Fruit fly (Drosophila melanogaster) whole organism, embryonic: Measurements from ENCODE around the gene Cp110.
A peak's percentile ranks its signal among the peaks of the same experiment; 100 is the strongest.

ENCODE experiments used
- Ada2b ChIP-seq: fragments of 200-800 bp; sonication (Bioruptor generic); IDR thresholded peaks from 2 replicates; pipeline ENCODE4 v1.3.6; 2022; ENCODE audit warnings: missing biosample characterization, missing genetic modification characterization
- Aef1 ChIP-seq: fragments of 200-800 bp; sonication (Bioruptor generic); IDR thresholded peaks from 3 replicates; pipeline ENCODE4 v1.3.6; 2022; ENCODE audit warnings: missing biosample characterization, missing genetic modification characterization
- CG11085 ChIP-seq: fragments of 200-800 bp; sonication (Bioruptor generic); IDR thresholded peaks from 2 replicates; pipeline ENCODE4 v1.3.6; 2022; ENCODE audit warnings: missing biosample characterization, missing genetic modification characterization
- CG11723 ChIP-seq: fragments of 200-800 bp; sonication (Bioruptor generic); optimal IDR thresholded peaks from 2 replicates; lab custom pipeline; 2017; ENCODE audit warnings: missing biosample characterization, mild to moderate bottlenecking, missing genetic modification characterization
- CG12219 ChIP-seq: fragments of 200-800 bp; sonication (Bioruptor generic); optimal IDR thresholded peaks from 3 replicates; lab custom pipeline; 2018; ENCODE audit warnings: missing biosample characterization, mild to moderate bottlenecking, missing genetic modification characterization
- CG12659 ChIP-seq: fragments of 200-800 bp; sonication (Bioruptor generic); optimal IDR thresholded peaks from 3 replicates; lab custom pipeline; 2017; ENCODE audit warnings: mild to moderate bottlenecking, missing biosample characterization, missing genetic modification reagents, missing genetic modification characterization
- CG13296 ChIP-seq: fragments of 200-800 bp; sonication (Bioruptor generic); optimal IDR thresholded peaks from 3 replicates; lab custom pipeline; 2018; ENCODE audit warnings: missing biosample characterization, mild to moderate bottlenecking, missing genetic modification characterization
- CG15514 ChIP-seq: fragments of 200-800 bp; sonication (Bioruptor generic); optimal IDR thresholded peaks from 3 replicates; lab custom pipeline; 2017; ENCODE audit warnings: missing biosample characterization, missing genetic modification characterization, mild to moderate bottlenecking, moderate library complexity, missing genetic modification reagents
- CG15696 ChIP-seq: fragments of 200-800 bp; sonication (Bioruptor generic); optimal IDR thresholded peaks from 2 replicates; lab custom pipeline; 2019; ENCODE audit warnings: missing biosample characterization, mild to moderate bottlenecking, missing genetic modification characterization, moderate library complexity
- CG18262 ChIP-seq: fragments of 200-800 bp; optimal IDR thresholded peaks from 3 replicates; lab custom pipeline; 2019; ENCODE audit warnings: missing biosample characterization, mild to moderate bottlenecking, missing genetic modification characterization, moderate library complexity
- CG18476 ChIP-seq: fragments of 200-800 bp; sonication (Bioruptor generic); optimal IDR thresholded peaks from 2 replicates; lab custom pipeline; 2016; ENCODE audit warnings: missing biosample characterization, mild to moderate bottlenecking, missing genetic modification characterization
- CG2116 ChIP-seq: fragments of 200-800 bp; sonication (Bioruptor generic); optimal IDR thresholded peaks from 3 replicates; lab custom pipeline; 2018; ENCODE audit warnings: missing biosample characterization, mild to moderate bottlenecking, missing genetic modification characterization
- CG30403 ChIP-seq: fragments of 200-800 bp; sonication (Bioruptor generic); optimal IDR thresholded peaks from 3 replicates; lab custom pipeline; 2016; ENCODE audit warnings: missing biosample characterization, missing genetic modification characterization
- CG31365 ChIP-seq: fragments of 200-800 bp; sonication (Bioruptor generic); optimal IDR thresholded peaks from 2 replicates; lab custom pipeline; 2018; ENCODE audit warnings: missing biosample characterization, mild to moderate bottlenecking, missing genetic modification characterization
- CG3995 ChIP-seq: fragments of 200-800 bp; sonication (Bioruptor generic); optimal IDR thresholded peaks from 3 replicates; lab custom pipeline; 2016; ENCODE audit warnings: missing biosample characterization, missing genetic modification characterization
- CG8478 ChIP-seq: fragments of >200 bp; optimal IDR thresholded peaks from 2 replicates; lab custom pipeline; 2018
- D19B ChIP-seq: fragments of 200-800 bp; sonication (Bioruptor generic); optimal IDR thresholded peaks from 2 replicates; lab custom pipeline; 2017; ENCODE audit warnings: missing biosample characterization, mild to moderate bottlenecking, missing genetic modification characterization
- Drgx ChIP-seq: fragments of 200-800 bp; sonication (Bioruptor generic); IDR thresholded peaks from 2 replicates; pipeline ENCODE4 v1.3.6; 2022; ENCODE audit warnings: missing biosample characterization, missing genetic modification characterization
- HHEX ChIP-seq: fragments of 200-800 bp; sonication (Bioruptor generic); optimal IDR thresholded peaks from 3 replicates; lab custom pipeline; 2017; ENCODE audit warnings: missing biosample characterization, mild to moderate bottlenecking, missing genetic modification characterization, missing genetic modification reagents
- HLH4C ChIP-seq: fragments of 200-800 bp; sonication (Bioruptor generic); IDR thresholded peaks from 3 replicates; pipeline ENCODE4 v1.3.6; 2022; ENCODE audit warnings: missing biosample characterization, missing genetic modification characterization; ENCODE audit not compliant: partially characterized antibody
- HLH54F ChIP-seq: fragments of 200-800 bp; sonication (Bioruptor generic); optimal IDR thresholded peaks from 3 replicates; lab custom pipeline; 2016; ENCODE audit warnings: missing biosample characterization, missing genetic modification characterization
- HmgZ ChIP-seq: fragments of 200-800 bp; sonication (Bioruptor generic); optimal IDR thresholded peaks from 2 replicates; lab custom pipeline; 2018; ENCODE audit warnings: missing biosample characterization, mild to moderate bottlenecking, missing genetic modification characterization
- Mrtf ChIP-seq: fragments of 200-800 bp; sonication (Bioruptor generic); IDR thresholded peaks from 3 replicates; pipeline ENCODE4 v1.3.6; 2022; ENCODE audit warnings: missing biosample characterization, missing genetic modification characterization
- Sry-β ChIP-seq: fragments of 200-800 bp; sonication (Bioruptor generic); optimal IDR thresholded peaks from 2 replicates; lab custom pipeline; 2018; ENCODE audit warnings: missing biosample characterization, mild to moderate bottlenecking, missing genetic modification characterization, moderate library complexity
- Trl ChIP-seq, 3 experiments: fragments of >200 bp in 2 of 3; fragments of 200-800 bp in 1 of 3; sonication (Bioruptor generic) in 1 of 3; optimal IDR thresholded peaks; 2 replicates in 1 of 3; 3 replicates in 2 of 3; lab custom pipeline; 2016 to 2017; ENCODE audit warnings: missing biosample characterization in 1 of 3, missing genetic modification characterization in 1 of 3
- Vsx1 ChIP-seq: fragments of 200-800 bp; sonication (Bioruptor generic); optimal IDR thresholded peaks from 2 replicates; lab custom pipeline; 2017; ENCODE audit warnings: missing biosample characterization, mild to moderate bottlenecking, missing genetic modification characterization, missing genetic modification reagents
- abd-A ChIP-seq: fragments of 200-800 bp; sonication (Bioruptor generic); optimal IDR thresholded peaks from 3 replicates; lab custom pipeline; 2019; ENCODE audit warnings: missing biosample characterization, mild to moderate bottlenecking, missing genetic modification characterization, moderate library complexity
- ara ChIP-seq: fragments of 200-800 bp; sonication (Bioruptor generic); IDR thresholded peaks from 2 replicates; pipeline ENCODE4 v1.3.6; 2022; ENCODE audit warnings: missing biosample characterization, missing genetic modification characterization
- cg ChIP-seq: fragments of 200-800 bp; sonication (Bioruptor generic); optimal IDR thresholded peaks from 3 replicates; lab custom pipeline; 2019; ENCODE audit warnings: missing biosample characterization, mild to moderate bottlenecking, missing genetic modification characterization, moderate library complexity
- chinmo ChIP-seq: fragments of 200-800 bp; sonication (Bioruptor generic); IDR thresholded peaks from 4 replicates; pipeline ENCODE4 v1.3.6; 2022; ENCODE audit warnings: missing biosample characterization, missing genetic modification characterization; ENCODE audit not compliant: partially characterized antibody
- disco-r ChIP-seq: fragments of 200-800 bp; sonication (Bioruptor generic); optimal IDR thresholded peaks from 2 replicates; lab custom pipeline; 2016; ENCODE audit warnings: missing biosample characterization, missing genetic modification characterization
- emc ChIP-seq: fragments of 200-800 bp; sonication (Bioruptor generic); optimal IDR thresholded peaks from 2 replicates; lab custom pipeline; 2016; ENCODE audit warnings: missing biosample characterization, missing genetic modification characterization
- gsb-n ChIP-seq: fragments of 200-800 bp; sonication (Bioruptor generic); optimal IDR thresholded peaks from 3 replicates; lab custom pipeline; 2018; ENCODE audit warnings: missing biosample characterization, mild to moderate bottlenecking, missing genetic modification characterization
- jing ChIP-seq: fragments of 200-800 bp; sonication (Bioruptor generic); optimal IDR thresholded peaks from 2 replicates; lab custom pipeline; 2018; ENCODE audit warnings: missing biosample characterization, mild to moderate bottlenecking, missing genetic modification characterization
- kah ChIP-seq: fragments of 200-800 bp; sonication (Bioruptor generic); optimal IDR thresholded peaks from 2 replicates; lab custom pipeline; 2018; ENCODE audit warnings: missing biosample characterization, mild to moderate bottlenecking, missing genetic modification characterization
- knrl ChIP-seq: fragments of 200-800 bp; sonication (Bioruptor generic); IDR thresholded peaks from 3 replicates; pipeline ENCODE4 v1.3.6; 2022; ENCODE audit warnings: missing biosample characterization, missing genetic modification characterization; ENCODE audit not compliant: partially characterized antibody
- onecut ChIP-seq: fragments of 200-800 bp; sonication (Bioruptor generic); IDR thresholded peaks from 2 replicates; pipeline ENCODE4 v1.3.6; 2022; ENCODE audit warnings: missing biosample characterization, missing genetic modification characterization
- ranshi ChIP-seq: fragments of 200-800 bp; sonication (Bioruptor generic); IDR thresholded peaks from 2 replicates; pipeline ENCODE4 v1.3.6; 2022; ENCODE audit warnings: missing biosample characterization, missing genetic modification characterization
- sd ChIP-seq: fragments of 200-800 bp; sonication (Bioruptor generic); optimal IDR thresholded peaks from 3 replicates; lab custom pipeline; 2018; ENCODE audit warnings: missing biosample characterization, mild to moderate bottlenecking, missing genetic modification characterization, moderate library complexity
- sisA ChIP-seq: fragments of 200-800 bp; sonication (Bioruptor generic); IDR thresholded peaks from 2 replicates; pipeline ENCODE4 v1.3.6; 2022; ENCODE audit warnings: missing biosample characterization, missing genetic modification characterization
- stwl ChIP-seq: fragments of 200-800 bp; sonication (Bioruptor generic); optimal IDR thresholded peaks from 3 replicates; lab custom pipeline; 2018; ENCODE audit warnings: missing biosample characterization, mild to moderate bottlenecking, missing genetic modification characterization, moderate library complexity
- tio ChIP-seq: fragments of 200-800 bp; sonication (Bioruptor generic); optimal IDR thresholded peaks from 2 replicates; lab custom pipeline; 2017; ENCODE audit warnings: missing biosample characterization, missing genetic modification characterization, inconsistent platforms
- trh ChIP-seq: fragments of 200-800 bp; sonication (Bioruptor generic); optimal IDR thresholded peaks from 2 replicates; lab custom pipeline; 2016; ENCODE audit warnings: missing biosample characterization, missing genetic modification characterization
- ttk ChIP-seq: fragments of 200-800 bp; sonication (Bioruptor generic); IDR thresholded peaks from 2 replicates; pipeline ENCODE4 v2.1.2; 2022; ENCODE audit warnings: missing biosample characterization, missing genetic modification characterization

Gene Cp110

dm6 chrX:22456180-22456948, 25.5 kb upstream of the Cp110 start (continued):
- TF ChIP-seq sd (tag; lab: Kevin White, UChicago) (peak; percentile 58), ara (no peak), disco-r (no peak), CG15514 (no peak), HLH54F (GFP tag; lab: Kevin White, UChicago) (no peak), onecut (GFP tag; lab: Robert Waterston, UW) (peak; percentile 67)

- no peak for TF ChIP-seq ttk
- no peak for TF ChIP-seq CG31365 (tag; lab: Kevin White, UChicago)
- TF ChIP-seq CG18476 (GFP tag; lab: Kevin White, UChicago) = no peak
- no peak for TF ChIP-seq trh (GFP tag; lab: Kevin White, UChicago)
- no peak for TF ChIP-seq CG12219 (GFP tag; lab: Kevin White, UChicago)
- no peak for TF ChIP-seq D19B (GFP tag; lab: Kevin White, UChicago)
- TF ChIP-seq Vsx1 = no peak
- no peak for TF ChIP-seq abd-A (tag; lab: Kevin White, UChicago)
- TF ChIP-seq Trl (optimal IDR thresholded peaks at IDR 0.05; lab: Kevin White, UChicago) = no peak
- no peak for TF ChIP-seq Trl (GFP tag; optimal IDR thresholded peaks at IDR 0.05; lab: Kevin White, UChicago)
- no peak for TF ChIP-seq CG13296 (GFP tag; lab: Kevin White, UChicago)
- no peak for TF ChIP-seq CG18262 (tag; lab: Kevin White, UChicago)
- no peak for TF ChIP-seq jing (GFP tag; lab: Kevin White, UChicago)
- TF ChIP-seq sisA (GFP tag; lab: Robert Waterston, UW) = no peak
- no peak for TF ChIP-seq CG30403
- TF ChIP-seq HLH4C (GFP tag; lab: Robert Waterston, UW) = no peak
- no peak for TF ChIP-seq CG11085 (GFP tag; lab: Robert Waterston, UW)
- TF ChIP-seq stwl = peak; percentile 2
- TF ChIP-seq CG3995 = peak; percentile 96
- TF ChIP-seq HHEX (GFP tag; lab: Kevin White, UChicago) = no peak
- TF ChIP-seq HmgZ (tag; lab: Kevin White, UChicago) = no peak
- 0 out of 3 replicates have a peak, but pooled peaks have one; percentile 10 for TF ChIP-seq knrl (GFP tag; lab: Robert Waterston, UW)
- no peak for TF ChIP-seq CG12659 (GFP tag; lab: Kevin White, UChicago)
- TF ChIP-seq CG2116 (GFP tag; lab: Kevin White, UChicago) = no peak
- no peak for TF ChIP-seq ranshi (GFP tag; lab: Robert Waterston, UW)
- TF ChIP-seq emc (GFP tag; lab: Kevin White, UChicago) = no peak
- TF ChIP-seq cg (GFP tag; lab: Kevin White, UChicago) = peak; percentile 50
- no peak for TF ChIP-seq Sry-β (GFP tag; lab: Kevin White, UChicago)
- peak; percentile 42; the same call in 1 of the 2 replicates for TF ChIP-seq Drgx (GFP tag; lab: Robert Waterston, UW)
- TF ChIP-seq Aef1 (GFP tag; lab: Robert Waterston, UW) = no peak
- TF ChIP-seq chinmo (GFP tag; lab: Robert Waterston, UW) = 0 out of 4 replicates have a peak, but pooled peaks have one; percentile 59
- no peak for TF ChIP-seq gsb-n (tag; lab: Kevin White, UChicago)
- no peak for TF ChIP-seq CG11723 (GFP tag; lab: Kevin White, UChicago)
- TF ChIP-seq tio (GFP tag; lab: Kevin White, UChicago) = no peak
- no peak for TF ChIP-seq Ada2b
- peak; percentile 28 for TF ChIP-seq kah (GFP tag; lab: Kevin White, UChicago)
- no peak for TF ChIP-seq CG15696 (tag; lab: Kevin White, UChicago)
- TF ChIP-seq Mrtf (GFP tag; lab: Robert Waterston, UW) = no peak
- peak; percentile 35 for TF ChIP-seq CG8478 (lab: Kevin White, UChicago)
Observed at dm6 chrX:22461218-22461760, 20.6 kb upstream of the Cp110 start.
